Worm (Caenorhabditis elegans) whole organism, late embryonic: ENCODE data around the gene B0302.2.

Experiments used
- ama-1 ChIP-seq: fragments of 150-350 bp; optimal IDR thresholded peaks from 2 replicates; lab custom pipeline; 2014
- ceh-22 ChIP-seq: sonication (generic microtip); optimal IDR thresholded peaks from 2 replicates; lab custom pipeline; 2017; ENCODE audit warnings: missing biosample characterization, missing genetic modification characterization
- ceh-24 ChIP-seq: sonication (generic microtip); optimal IDR thresholded peaks from 2 replicates; lab custom pipeline; 2016; ENCODE audit warnings: mild to moderate bottlenecking, missing genetic modification characterization, missing compliant biosample characterization
- che-1 ChIP-seq: sonication (generic microtip); optimal IDR thresholded peaks from 2 replicates; lab custom pipeline; 2016; ENCODE audit warnings: mild to moderate bottlenecking, missing genetic modification characterization, missing compliant biosample characterization
- dve-1 ChIP-seq: sonication (generic microtip); optimal IDR thresholded peaks from 2 replicates; lab custom pipeline; 2017; ENCODE audit warnings: antibody characterized with exemption, mild to moderate bottlenecking, missing genetic modification characterization, missing compliant biosample characterization
- ets-4 ChIP-seq: sonication (generic microtip); optimal IDR thresholded peaks from 2 replicates; lab custom pipeline; 2016; ENCODE audit warnings: missing genetic modification characterization, missing compliant biosample characterization
- lim-6 ChIP-seq: sonication (generic microtip); optimal IDR thresholded peaks from 2 replicates; lab custom pipeline; 2016; ENCODE audit warnings: missing genetic modification characterization, missing compliant biosample characterization
- rnt-1 ChIP-seq: sonication (generic microtip); optimal IDR thresholded peaks from 2 replicates; lab custom pipeline; 2016; ENCODE audit warnings: missing genetic modification characterization, missing compliant biosample characterization
- syd-9 ChIP-seq: sonication (generic microtip); optimal IDR thresholded peaks from 2 replicates; lab custom pipeline; 2016; ENCODE audit warnings: mild to moderate bottlenecking, missing genetic modification characterization, moderate library complexity, missing compliant biosample characterization

- TF ChIP-seq ets-4 (tag; lab: Kevin White, UChicago), result no peak
- TF ChIP-seq dve-1 (tag; lab: Kevin White, UChicago), result no peak
- TF ChIP-seq che-1, result no peak
- no peak for TF ChIP-seq syd-9 (tag; lab: Kevin White, UChicago)
- no peak for TF ChIP-seq ama-1 (lab: Kevin White, UChicago)
- TF ChIP-seq ceh-24 (tag; lab: Kevin White, UChicago), result no peak
- TF ChIP-seq ceh-22 (tag; lab: Kevin White, UChicago), result no peak
- TF ChIP-seq rnt-1 (tag; lab: Kevin White, UChicago), result no peak
- no peak for TF ChIP-seq lim-6 (tag; lab: Kevin White, UChicago)
Measured at ce11 chrX:17135704-17136103, 42.6 kb upstream of the B0302.2 start.
